Worm (Caenorhabditis elegans): ENCODE data around the gene F54H12.4.
A peak's percentile ranks its signal among the peaks of the same experiment; 100 is the strongest.

Gene F54H12.4

ce11 chrIII:7981938-7982337 is 19.4 kb upstream of the F54H12.4 start:
- TF ChIP-seq nhr-67 (tag; optimal IDR thresholded peaks at IDR 0.05) (no peak), zag-1 (tag; optimal IDR thresholded peaks at IDR 0.05) (no peak), lin-15B (tag; optimal IDR thresholded peaks at IDR 0.05) (no peak), aly-2 (tag; optimal IDR thresholded peaks at IDR 0.05) (no peak), elt-1 (tag; optimal IDR thresholded peaks at IDR 0.05) (no peak), nhr-12 (tag; optimal IDR thresholded peaks at IDR 0.05) (no peak), nhr-237 (tag; optimal IDR thresholded peaks at IDR 0.05) (no peak), ztf-11 (tag; optimal IDR thresholded peaks at IDR 0.05) (no peak), tbx-2 (tag; optimal IDR thresholded peaks at IDR 0.05) (no peak), ceh-82 (tag; optimal IDR thresholded peaks at IDR 0.05) (no peak), ceh-28 (tag; optimal IDR thresholded peaks at IDR 0.05) (no peak), nhr-25 (tag; optimal IDR thresholded peaks at IDR 0.05) (no peak), lin-39 (tag; optimal IDR thresholded peaks at IDR 0.05) (no peak), fkh-2 (tag; optimal IDR thresholded peaks at IDR 0.05) (no peak), ceh-16 (tag; optimal IDR thresholded peaks at IDR 0.05) (no peak), elt-2 (tag; optimal IDR thresholded peaks at IDR 0.05) (no peak), mdl-1 (tag; optimal IDR thresholded peaks at IDR 0.05) (no peak)

DNA sequence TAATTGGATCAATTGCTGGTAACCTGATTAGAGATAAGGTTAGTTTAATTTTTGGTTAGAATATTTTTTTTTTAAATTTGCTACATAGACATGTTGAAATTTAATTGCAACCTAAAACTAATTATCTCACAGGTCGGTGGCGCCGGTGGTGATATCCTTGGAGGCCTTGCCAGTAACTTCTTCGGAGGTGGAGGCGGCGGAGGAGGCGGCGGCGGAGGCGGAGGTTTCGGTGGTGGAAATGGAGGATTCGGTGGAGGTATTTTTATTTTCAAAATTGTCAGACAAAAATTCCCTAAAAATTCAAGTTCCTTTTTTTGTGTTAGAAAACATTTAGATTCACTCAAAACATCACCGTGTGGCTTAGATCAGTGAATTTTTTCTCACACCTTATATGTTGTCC is 18.7 kb upstream of the F54H12.4 start:
- TF ChIP-seq fos-1 (tag; optimal IDR thresholded peaks at IDR 0.05) (no peak), mml-1 (tag; optimal IDR thresholded peaks at IDR 0.05) (no peak), elt-1 (tag; optimal IDR thresholded peaks at IDR 0.05) (no peak), tbx-2 (tag; optimal IDR thresholded peaks at IDR 0.05) (no peak), eor-1 (tag; optimal IDR thresholded peaks at IDR 0.05) (no peak), pqm-1 (tag; optimal IDR thresholded peaks at IDR 0.05) (no peak), nhr-12 (tag; optimal IDR thresholded peaks at IDR 0.05) (no peak), fkh-2 (tag; optimal IDR thresholded peaks at IDR 0.05) (no peak), nhr-76 (tag; optimal IDR thresholded peaks at IDR 0.05) (no peak), ama-1 (optimal IDR thresholded peaks at IDR 0.05) (no peak), nhr-67 (tag; optimal IDR thresholded peaks at IDR 0.05) (no peak), nhr-23 (tag; optimal IDR thresholded peaks at IDR 0.05) (no peak), egl-5 (tag; optimal IDR thresholded peaks at IDR 0.05) (no peak), R02D3.7 (tag; optimal IDR thresholded peaks at IDR 0.05) (no peak), unc-62 (GFP tag; optimal IDR thresholded peaks at IDR 0.05) (no peak), lin-15B (tag; optimal IDR thresholded peaks at IDR 0.05) (no peak)

DNA sequence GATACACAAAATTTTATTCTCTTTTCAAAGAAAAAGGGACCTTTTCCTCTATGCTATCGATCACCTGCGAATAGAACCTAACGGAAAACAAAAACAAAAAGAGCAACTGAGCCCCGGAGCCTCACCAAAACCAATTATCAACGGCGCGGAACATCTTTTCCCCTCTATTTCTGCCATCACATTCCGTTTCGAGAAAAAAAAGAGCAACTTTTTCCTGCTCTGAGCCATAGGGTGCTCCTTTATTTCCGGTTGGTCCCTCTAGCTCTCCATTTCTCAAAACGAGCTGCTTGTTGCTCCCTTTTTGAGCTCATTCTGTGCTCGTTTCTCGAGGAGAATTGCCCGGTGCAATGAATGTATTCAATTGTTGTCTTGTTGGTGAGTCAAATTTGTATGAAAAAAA is 17.1 kb upstream of the F54H12.4 start, which contains the start of gene clp-1:
TSS of gene clp-1 (plus strand) at position 301 of the 400 bp plus-strand sequence.
- TF ChIP-seq ama-1 (optimal IDR thresholded peaks at IDR 0.05) = peak; percentile 28
- no peak for TF ChIP-seq elt-3 (tag; optimal IDR thresholded peaks at IDR 0.05)
- peak; percentile 26 for TF ChIP-seq lin-39 (tag; optimal IDR thresholded peaks at IDR 0.05)

DNA sequence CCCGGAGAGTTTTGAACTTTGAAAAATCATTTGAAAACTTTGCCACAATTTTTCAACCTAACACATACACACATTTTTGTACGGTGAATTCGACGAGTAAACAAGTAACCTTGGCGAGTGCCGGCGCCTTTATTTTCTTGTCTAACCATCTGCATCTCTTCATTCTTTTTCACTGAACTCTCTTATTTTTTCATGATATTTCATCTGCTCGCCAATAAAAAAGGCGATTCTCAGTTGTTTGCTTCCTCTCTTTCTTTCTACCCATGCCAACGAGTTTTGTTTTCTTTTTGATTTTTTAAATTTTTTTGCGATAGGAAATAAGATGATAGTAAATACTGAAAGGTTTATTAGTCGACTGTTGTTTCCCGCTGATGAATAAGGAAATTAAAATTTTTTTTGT is 16.2 kb upstream of the F54H12.4 start:
- peak; percentile 63 for TF ChIP-seq elt-2 (tag; optimal IDR thresholded peaks at IDR 0.05)
- TF ChIP-seq snpc-4 (tag; optimal IDR thresholded peaks at IDR 0.05) = no peak
- TF ChIP-seq daf-12 (tag; optimal IDR thresholded peaks at IDR 0.05) = no peak
- TF ChIP-seq nhr-12 (tag; optimal IDR thresholded peaks at IDR 0.05) = no peak
- no peak for TF ChIP-seq nhr-76 (tag; optimal IDR thresholded peaks at IDR 0.05)
- no peak for TF ChIP-seq fos-1 (tag; optimal IDR thresholded peaks at IDR 0.05)
- no peak for TF ChIP-seq unc-39 (tag; optimal IDR thresholded peaks at IDR 0.05)
- TF ChIP-seq mml-1 (tag; optimal IDR thresholded peaks at IDR 0.05) = no peak
- TF ChIP-seq elt-1 (tag; optimal IDR thresholded peaks at IDR 0.05) = no peak
- peak; percentile 10 for TF ChIP-seq lin-15B (tag; optimal IDR thresholded peaks at IDR 0.05)
- TF ChIP-seq fkh-10 (GFP tag; optimal IDR thresholded peaks at IDR 0.05) = no peak
- no peak for TF ChIP-seq pqm-1 (tag; optimal IDR thresholded peaks at IDR 0.05)
- no peak for TF ChIP-seq tbx-2 (tag; optimal IDR thresholded peaks at IDR 0.05)
- peak; percentile 95 for TF ChIP-seq pha-4 (tag; optimal IDR thresholded peaks at IDR 0.05)
- TF ChIP-seq jun-1 (tag; optimal IDR thresholded peaks at IDR 0.05) = no peak
- no peak for TF ChIP-seq fkh-2 (tag; optimal IDR thresholded peaks at IDR 0.05)
- TF ChIP-seq ZK546.5 (tag; optimal IDR thresholded peaks at IDR 0.05) = no peak
- TF ChIP-seq ceh-16 (tag; optimal IDR thresholded peaks at IDR 0.05) = no peak
- peak; percentile 57 for TF ChIP-seq nfya-1 (tag; optimal IDR thresholded peaks at IDR 0.05; ENCODE audit: insufficient read depth)
- TF ChIP-seq nhr-28 (tag; optimal IDR thresholded peaks at IDR 0.05) = no peak
- no peak for TF ChIP-seq aly-2 (tag; optimal IDR thresholded peaks at IDR 0.05)
- no peak for TF ChIP-seq lin-39 (tag; optimal IDR thresholded peaks at IDR 0.05)
- no peak for TF ChIP-seq nhr-23 (tag; optimal IDR thresholded peaks at IDR 0.05)
- peak; percentile 64 for TF ChIP-seq egl-5 (tag; optimal IDR thresholded peaks at IDR 0.05)
- no peak for TF ChIP-seq ceh-28 (tag; optimal IDR thresholded peaks at IDR 0.05)
- no peak for TF ChIP-seq zag-1 (tag; optimal IDR thresholded peaks at IDR 0.05)
- TF ChIP-seq unc-62 (GFP tag; optimal IDR thresholded peaks at IDR 0.05) = no peak
- no peak for TF ChIP-seq ceh-9 (tag; optimal IDR thresholded peaks at IDR 0.05)
- TF ChIP-seq nhr-67 (tag; optimal IDR thresholded peaks at IDR 0.05) = no peak
- TF ChIP-seq egl-27 (tag; optimal IDR thresholded peaks at IDR 0.05) = no peak
- TF ChIP-seq ama-1 (optimal IDR thresholded peaks at IDR 0.05) = no peak
- no peak for TF ChIP-seq nhr-43 (tag; optimal IDR thresholded peaks at IDR 0.05; ENCODE audit: poor library complexity, severe bottlenecking)
- TF ChIP-seq ztf-4 (tag; optimal IDR thresholded peaks at IDR 0.05) = no peak
- TF ChIP-seq elt-3 (tag; optimal IDR thresholded peaks at IDR 0.05) = no peak
- TF ChIP-seq ceh-82 (tag; optimal IDR thresholded peaks at IDR 0.05) = no peak
- TF ChIP-seq nhr-77 (tag; optimal IDR thresholded peaks at IDR 0.05) = no peak
- TF ChIP-seq skn-1 (tag; optimal IDR thresholded peaks at IDR 0.05) = no peak
- TF ChIP-seq nhr-11 (tag; optimal IDR thresholded peaks at IDR 0.05) = no peak
- TF ChIP-seq nhr-25 (tag; optimal IDR thresholded peaks at IDR 0.05) = peak; percentile 71
- no peak for TF ChIP-seq sea-2 (GFP tag; optimal IDR thresholded peaks at IDR 0.05)
